Fruit fly (Drosophila melanogaster): ENCODE measurements around the gene scf.
A peak's percentile ranks its signal among the peaks of the same experiment; 100 is the strongest.

scf gene

DNA sequence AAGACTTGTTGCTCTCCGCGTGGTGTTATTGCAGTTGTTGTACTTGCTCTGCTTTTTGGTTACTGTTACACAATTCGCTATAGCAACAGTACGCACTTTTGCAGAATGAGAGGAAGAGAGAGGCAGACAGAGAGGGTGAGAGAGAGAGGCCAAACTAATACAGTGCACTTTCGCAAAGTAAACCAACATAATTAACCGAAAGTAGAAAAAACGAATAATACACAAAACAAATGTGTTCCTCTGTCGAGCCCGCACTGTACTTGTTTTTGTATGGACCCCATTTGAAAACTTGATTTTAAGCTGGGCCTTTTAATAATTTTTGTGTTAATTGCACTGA is 36.9 kb downstream of the scf start (continued):
- TF ChIP-seq Atf-2 (GFP tag; optimal IDR thresholded peaks at IDR 0.05) (peak; percentile 49), CG15073 (GFP tag; optimal IDR thresholded peaks at IDR 0.05) (no peak), CG5245 (GFP tag; optimal IDR thresholded peaks at IDR 0.05) (peak; percentile 35), CG14710 (tag; optimal IDR thresholded peaks at IDR 0.05) (no peak), slp2 (GFP tag; optimal IDR thresholded peaks at IDR 0.05) (no peak), pzg (GFP tag; optimal IDR thresholded peaks at IDR 0.05) (no peak), p53 (GFP tag; optimal IDR thresholded peaks at IDR 0.05) (no peak), Ssrp (tag; optimal IDR thresholded peaks at IDR 0.05) (no peak), oc (tag; optimal IDR thresholded peaks at IDR 0.05) (no peak), prd (optimal IDR thresholded peaks at IDR 0.05) (no peak), prd (GFP tag; IDR thresholded peaks at IDR 0.05) (peak; percentile 69), H2.0 (GFP tag; IDR thresholded peaks at IDR 0.05) (peak; percentile 55), CG16813 (GFP tag; IDR thresholded peaks at IDR 0.05; ENCODE audit: partially characterized antibody) (no peak), ken (GFP tag; IDR thresholded peaks at IDR 0.05) (peak; percentile 51; the same call in 1 of the 3 replicates), CG4707 (GFP tag; optimal IDR thresholded peaks at IDR 0.05) (no peak), hb (GFP tag; IDR thresholded peaks at IDR 0.05; ENCODE audit: partially characterized antibody) (no peak), CG32767 (GFP tag; IDR thresholded peaks at IDR 0.05) (no peak), CG12236 (GFP tag; optimal IDR thresholded peaks at IDR 0.05) (no peak), unpg (GFP tag; optimal IDR thresholded peaks at IDR 0.05) (peak; percentile 43), fd3F (GFP tag; optimal IDR thresholded peaks at IDR 0.05) (peak; percentile 42), CG4424 (GFP tag; optimal IDR thresholded peaks at IDR 0.05) (no peak), gfzf (GFP tag; optimal IDR thresholded peaks at IDR 0.05) (no peak), CG30431 (GFP tag; optimal IDR thresholded peaks at IDR 0.05) (no peak), CG9876 (GFP tag; optimal IDR thresholded peaks at IDR 0.05) (no peak), CG15011 (GFP tag; optimal IDR thresholded peaks at IDR 0.05) (no peak), ci (GFP tag; IDR thresholded peaks at IDR 0.05) (peak; percentile 74; the same call in 2 of the 3 replicates), CG1529 (GFP tag; optimal IDR thresholded peaks at IDR 0.05) (no peak), CG12942 (GFP tag; optimal IDR thresholded peaks at IDR 0.05) (no peak), MESR4 (GFP tag; optimal IDR thresholded peaks at IDR 0.05) (no peak), CG15479 (GFP tag; optimal IDR thresholded peaks at IDR 0.05) (peak; percentile 63), Ets65A (GFP tag) (peak; percentile 77), exex (tag; optimal IDR thresholded peaks at IDR 0.05) (no peak), stwl (tag; optimal IDR thresholded peaks at IDR 0.05) (no peak), CG3281 (GFP tag; optimal IDR thresholded peaks at IDR 0.05) (peak; percentile 19), HLH3B (GFP tag; IDR thresholded peaks at IDR 0.05) (peak; percentile 47; the same call in 1 of the 2 replicates), CG11247 (GFP tag; IDR thresholded peaks at IDR 0.05) (peak; percentile 53; the same call in 1 of the 2 replicates), grau (tag; optimal IDR thresholded peaks at IDR 0.05) (peak; percentile 95), CG7786 (GFP tag; optimal IDR thresholded peaks at IDR 0.05) (peak; percentile 49), nerfin-1 (tag; optimal IDR thresholded peaks at IDR 0.05) (peak; percentile 56), ac (GFP tag; optimal IDR thresholded peaks at IDR 0.05) (no peak), otp (GFP tag; IDR thresholded peaks at IDR 0.05) (no peak), az2 (GFP tag; optimal IDR thresholded peaks at IDR 0.05) (peak; percentile 29), Deaf1 (tag; optimal IDR thresholded peaks at IDR 0.05) (no peak), CG13624 (GFP tag; optimal IDR thresholded peaks at IDR 0.05) (peak; percentile 69), Sin3A (optimal IDR thresholded peaks at IDR 0.05) (no peak), CG2678 (tag; optimal IDR thresholded peaks at IDR 0.05) (peak; percentile 39), CG15601 (tag; optimal IDR thresholded peaks at IDR 0.05) (no peak), Hr39 (optimal IDR thresholded peaks at IDR 0.05) (no peak), CG10267 (tag; optimal IDR thresholded peaks at IDR 0.05) (peak; percentile 4), CG8765 (GFP tag; IDR thresholded peaks at IDR 0.05) (0 out of 2 replicates have a peak, but pooled peaks have one; percentile 10), fd96Cb (tag; optimal IDR thresholded peaks at IDR 0.05) (no peak), jigr1 (GFP tag; IDR thresholded peaks at IDR 0.05) (no peak), knrl (GFP tag; IDR thresholded peaks at IDR 0.05; ENCODE audit: partially characterized antibody) (no peak)
